Worm (Caenorhabditis elegans) whole organism, L2 larva: ENCODE measurements around the gene decr-1.1.

Experiments
- ama-1 ChIP-seq: fragments of 150-350 bp; optimal IDR thresholded peaks from 2 replicates; lab custom pipeline; 2018; ENCODE audit warnings: inconsistent platforms
- dmd-4 ChIP-seq: sonication (generic microtip); optimal IDR thresholded peaks from 2 replicates; lab custom pipeline; 2017; ENCODE audit warnings: missing biosample characterization, missing genetic modification characterization
- egl-27 ChIP-seq: sonication (generic microtip); optimal IDR thresholded peaks from 3 replicates; lab custom pipeline; 2017; ENCODE audit warnings: missing biosample characterization, missing genetic modification reagents, missing genetic modification characterization
- fos-1 ChIP-seq: fragments of 150-350 bp; optimal IDR thresholded peaks from 2 replicates; lab custom pipeline; 2014; ENCODE audit warnings: missing biosample characterization, missing genetic modification characterization
- lsy-2 ChIP-seq, 2 experiments: fragments of 150-350 bp in 1 of 2; sonication (generic microtip) in 1 of 2; optimal IDR thresholded peaks; 2 replicates each; lab custom pipeline; 2014 to 2017; ENCODE audit warnings: missing biosample characterization in 2 of 2, missing genetic modification characterization in 2 of 2
- unc-39 ChIP-seq: fragments of 150-350 bp; optimal IDR thresholded peaks from 2 replicates; lab custom pipeline; 2014; ENCODE audit warnings: missing biosample characterization, missing genetic modification characterization
- unc-62 ChIP-seq: fragments of 150-350 bp; optimal IDR thresholded peaks from 2 replicates; lab custom pipeline; 2014; ENCODE audit warnings: missing biosample characterization, missing genetic modification reagents, missing genetic modification characterization
- ztf-11 ChIP-seq: sonication (generic microtip); optimal IDR thresholded peaks from 2 replicates; lab custom pipeline; 2017; ENCODE audit warnings: missing biosample characterization, missing genetic modification characterization
- ztf-4 ChIP-seq: fragments of 150-350 bp; optimal IDR thresholded peaks from 2 replicates; lab custom pipeline; 2014; ENCODE audit warnings: missing biosample characterization, missing genetic modification characterization

- no peak for TF ChIP-seq lsy-2 (tag; optimal IDR thresholded peaks at IDR 0.05; lab: Kevin White, UChicago)
- no peak for TF ChIP-seq unc-62 (GFP tag; lab: Kevin White, UChicago)
- TF ChIP-seq unc-39 (tag; lab: Kevin White, UChicago): no peak
- TF ChIP-seq ztf-11 (tag; lab: Kevin White, UChicago): no peak
- no peak for TF ChIP-seq ztf-4 (tag; lab: Kevin White, UChicago)
- no peak for TF ChIP-seq dmd-4 (tag; lab: Kevin White, UChicago)
- peak; percentile 83 for TF ChIP-seq fos-1 (tag; lab: Kevin White, UChicago)
- no peak for TF ChIP-seq ama-1 (lab: Kevin White, UChicago)
- TF ChIP-seq egl-27: no peak
These were observed 6.7 kb upstream of the decr-1.1 start, which contains the start of gene F53C11.1 for ce11 chrV:13775529-13775928.
